Worm (Caenorhabditis elegans) whole organism, young adult: ENCODE results near the gene ugt-15.

ENCODE experiments used
- B0019.2 ChIP-seq: fragments of 200-800 bp; sonication (Bioruptor generic); conservative IDR thresholded peaks from 2 replicates; pipeline ENCODE4 v1.3.6; 2022; ENCODE audit warnings: missing genetic modification reagents, missing genetic modification characterization, missing compliant biosample characterization
- B0035.1 ChIP-seq: sonication (generic microtip); optimal IDR thresholded peaks from 2 replicates; lab custom pipeline; 2016; ENCODE audit warnings: missing genetic modification characterization, mild to moderate bottlenecking, missing compliant biosample characterization, missing genotype, missing genetic modification reagents
- F55B11.4 ChIP-seq: sonication (generic microtip); optimal IDR thresholded peaks from 2 replicates; lab custom pipeline; 2016; ENCODE audit warnings: missing compliant biosample characterization, missing genetic modification characterization, borderline replicate concordance; ENCODE audit not compliant: insufficient read depth
- K12H6.12 ChIP-seq: fragments of 200-800 bp; sonication (Bioruptor generic); optimal IDR thresholded peaks from 2 replicates; lab custom pipeline; 2018; ENCODE audit warnings: mild to moderate bottlenecking, missing genetic modification characterization, missing compliant biosample characterization
- T07F8.4 ChIP-seq: sonication (generic microtip); optimal IDR thresholded peaks from 2 replicates; lab custom pipeline; 2016; ENCODE audit warnings: mild to moderate bottlenecking, missing genetic modification characterization, moderate library complexity, missing compliant biosample characterization
- T26A5.8 ChIP-seq: sonication (generic microtip); optimal IDR thresholded peaks from 2 replicates; lab custom pipeline; 2016; ENCODE audit warnings: missing genetic modification characterization, missing compliant biosample characterization
- Y56A3A.18 ChIP-seq: fragments of 200-800 bp; sonication (Bioruptor generic); IDR thresholded peaks from 2 replicates; pipeline ENCODE4 v1.3.6; 2022; ENCODE audit warnings: missing genetic modification reagents, missing genetic modification characterization, missing compliant biosample characterization
- aptf-3 ChIP-seq: fragments of 200-800 bp; sonication (Bioruptor generic); IDR thresholded peaks from 2 replicates; pipeline ENCODE4 v1.3.6; 2022; ENCODE audit warnings: missing genetic modification characterization, missing compliant biosample characterization
- attf-5 ChIP-seq: fragments of 200-800 bp; sonication (Bioruptor generic); optimal IDR thresholded peaks from 2 replicates; lab custom pipeline; 2018; ENCODE audit warnings: mild to moderate bottlenecking, missing genetic modification characterization, missing compliant biosample characterization
- attf-6 ChIP-seq: fragments of 200-800 bp; sonication (Bioruptor generic); IDR thresholded peaks from 2 replicates; pipeline ENCODE4 v1.3.6; 2022; ENCODE audit warnings: missing genetic modification reagents, missing genetic modification characterization, missing compliant biosample characterization
- bed-1 ChIP-seq: fragments of 200-800 bp; sonication (Bioruptor generic); IDR thresholded peaks from 2 replicates; pipeline ENCODE4 v1.3.6; 2022; ENCODE audit warnings: missing genetic modification reagents, missing genetic modification characterization, missing compliant biosample characterization
- ceh-58 ChIP-seq: fragments of 200-800 bp; sonication (Bioruptor generic); IDR thresholded peaks from 2 replicates; pipeline ENCODE4 v1.3.6; 2022; ENCODE audit warnings: missing genetic modification characterization, missing compliant biosample characterization
- dox-1 ChIP-seq: fragments of 200-800 bp; sonication (Bioruptor generic); IDR thresholded peaks from 2 replicates; pipeline ENCODE4 v1.3.6; 2022; ENCODE audit warnings: missing genetic modification reagents, missing genetic modification characterization, missing compliant biosample characterization
- egl-44 ChIP-seq: fragments of 200-800 bp; sonication (Bioruptor generic); IDR thresholded peaks from 2 replicates; pipeline ENCODE4 v1.3.6; 2022; ENCODE audit warnings: missing genetic modification reagents, missing genetic modification characterization, missing compliant biosample characterization
- ets-4 ChIP-seq: fragments of 200-800 bp; sonication (Bioruptor generic); optimal IDR thresholded peaks from 2 replicates; lab custom pipeline; 2018; ENCODE audit warnings: mild to moderate bottlenecking, missing genetic modification characterization, missing compliant biosample characterization
- hlh-26 ChIP-seq: fragments of 200-800 bp; sonication (Bioruptor generic); conservative IDR thresholded peaks from 2 replicates; pipeline ENCODE4 v1.3.6; 2022; ENCODE audit warnings: missing genetic modification reagents, missing genetic modification characterization, missing compliant biosample characterization
- hmg-20 ChIP-seq: fragments of 200-800 bp; sonication (Bioruptor generic); IDR thresholded peaks from 2 replicates; pipeline ENCODE4 v1.3.6; 2022; ENCODE audit warnings: missing genetic modification reagents, missing genetic modification characterization, missing compliant biosample characterization
- hrde-1 ChIP-seq: sonication (generic microtip); optimal IDR thresholded peaks from 2 replicates; lab custom pipeline; 2016; ENCODE audit warnings: missing genetic modification characterization, mild to moderate bottlenecking, missing compliant biosample characterization, moderate library complexity, missing genotype, missing genetic modification reagents, borderline replicate concordance
- hsf-1 ChIP-seq: fragments of 200-800 bp; sonication (Bioruptor generic); IDR thresholded peaks from 2 replicates; pipeline ENCODE4 v1.3.6; 2022; ENCODE audit warnings: missing genetic modification reagents, missing genetic modification characterization, missing compliant biosample characterization
- lin-40 ChIP-seq: sonication (generic microtip); optimal IDR thresholded peaks from 2 replicates; lab custom pipeline; 2016; ENCODE audit warnings: missing genetic modification characterization, mild to moderate bottlenecking, missing compliant biosample characterization, missing genotype, missing genetic modification reagents
- lin-54 ChIP-seq: fragments of 200-800 bp; sonication (Bioruptor generic); optimal IDR thresholded peaks from 2 replicates; lab custom pipeline; 2018; ENCODE audit warnings: mild to moderate bottlenecking, missing genetic modification characterization, missing compliant biosample characterization
- lir-1 ChIP-seq: fragments of 200-800 bp; sonication (Bioruptor generic); conservative IDR thresholded peaks from 2 replicates; pipeline ENCODE4 v1.3.6; 2022; ENCODE audit warnings: missing genetic modification reagents, missing genetic modification characterization, missing compliant biosample characterization
- madf-10 ChIP-seq: sonication (generic microtip); optimal IDR thresholded peaks from 2 replicates; lab custom pipeline; 2016; ENCODE audit warnings: mild to moderate bottlenecking, missing genetic modification characterization, missing compliant biosample characterization
- madf-6 ChIP-seq: fragments of 200-800 bp; sonication (Bioruptor generic); IDR thresholded peaks from 2 replicates; pipeline ENCODE4 v1.3.6; 2022; ENCODE audit warnings: missing genetic modification reagents, missing genetic modification characterization, missing compliant biosample characterization
- madf-8 ChIP-seq: fragments of 200-800 bp; sonication (Bioruptor generic); conservative IDR thresholded peaks from 2 replicates; pipeline ENCODE4 v1.3.6; 2022; ENCODE audit warnings: missing genetic modification reagents, missing genetic modification characterization, missing compliant biosample characterization
- mxl-1 ChIP-seq: sonication (generic microtip); optimal IDR thresholded peaks from 2 replicates; lab custom pipeline; 2016; ENCODE audit warnings: missing genetic modification characterization, missing compliant biosample characterization
- nhr-179 ChIP-seq: sonication (generic microtip); optimal IDR thresholded peaks from 2 replicates; lab custom pipeline; 2016; ENCODE audit warnings: mild to moderate bottlenecking, missing genetic modification characterization, missing compliant biosample characterization
- nhr-80 ChIP-seq: sonication (generic microtip); optimal IDR thresholded peaks from 2 replicates; lab custom pipeline; 2016; ENCODE audit warnings: missing genetic modification characterization, missing compliant biosample characterization
- nhr-90 ChIP-seq: sonication (generic microtip); optimal IDR thresholded peaks from 2 replicates; lab custom pipeline; 2016; ENCODE audit warnings: missing genotype, mild to moderate bottlenecking, missing genetic modification characterization, missing compliant biosample characterization
- repo-1 ChIP-seq: sonication (generic microtip); optimal IDR thresholded peaks from 2 replicates; lab custom pipeline; 2017; ENCODE audit warnings: mild to moderate bottlenecking, missing genetic modification characterization, missing compliant biosample characterization
- rpc-1 ChIP-seq, 2 experiments: fragments of 150-350 bp in 1 of 2; sonication (generic microtip) in 1 of 2; optimal IDR thresholded peaks; 2 replicates each; lab custom pipeline; 2014 to 2018; ENCODE audit warnings: missing biosample characterization in 1 of 2, missing genetic modification characterization in 1 of 2, missing genetic modification reagents in 1 of 2, missing genotype in 1 of 2
- sdz-38 ChIP-seq: sonication (generic microtip); optimal IDR thresholded peaks from 2 replicates; lab custom pipeline; 2016; ENCODE audit warnings: missing genotype, missing genetic modification characterization, missing compliant biosample characterization
- snpc-1.3 ChIP-seq: sonication (generic microtip); optimal IDR thresholded peaks from 2 replicates; lab custom pipeline; 2017; ENCODE audit warnings: missing genetic modification characterization, mild to moderate bottlenecking, missing compliant biosample characterization, antibody characterized with exemption, moderate library complexity, missing genotype, missing genetic modification reagents; ENCODE audit not compliant: insufficient read depth
- sptf-2 ChIP-seq: fragments of 200-800 bp; sonication (Bioruptor generic); optimal IDR thresholded peaks from 2 replicates; lab custom pipeline; 2018; ENCODE audit warnings: mild to moderate bottlenecking, missing genetic modification characterization, missing compliant biosample characterization
- tbp1 ChIP-seq: fragments of 200-800 bp; sonication (Bioruptor generic); optimal IDR thresholded peaks from 2 replicates; lab custom pipeline; 2018; ENCODE audit warnings: mild to moderate bottlenecking, missing genetic modification characterization, missing compliant biosample characterization
- zfh-2 ChIP-seq: fragments of 200-800 bp; sonication (Bioruptor generic); conservative IDR thresholded peaks from 2 replicates; pipeline ENCODE4 v1.3.6; 2022; ENCODE audit warnings: missing genetic modification reagents, missing genetic modification characterization, missing compliant biosample characterization

Gene ugt-15

ce11 chrV:12787026-12787425 is 40.3 kb upstream of the ugt-15 start, which contains the start of gene fkb-4:
TSS of gene fkb-4 (minus strand) at chrV:12787126.
- no peak for TF ChIP-seq Y56A3A.18 (GFP tag; lab: Robert Waterston, UW)
- TF ChIP-seq madf-10 (tag; lab: Kevin White, UChicago) = no peak
- no peak for TF ChIP-seq lin-40 (tag; lab: Kevin White, UChicago)
- TF ChIP-seq bed-1 (GFP tag; lab: Robert Waterston, UW) = no peak
- TF ChIP-seq sptf-2 (GFP tag; lab: Kevin White, UChicago) = no peak
- TF ChIP-seq hmg-20 (GFP tag; lab: Robert Waterston, UW) = no peak
- no peak for TF ChIP-seq lir-1
- TF ChIP-seq rpc-1 (optimal IDR thresholded peaks at IDR 0.05; lab: Kevin White, UChicago) = no peak
- TF ChIP-seq rpc-1 (tag; optimal IDR thresholded peaks at IDR 0.05; lab: Kevin White, UChicago) = no peak
- TF ChIP-seq lin-54 (GFP tag; lab: Kevin White, UChicago) = no peak
- no peak for TF ChIP-seq attf-6 (GFP tag; lab: Robert Waterston, UW)
- TF ChIP-seq T26A5.8 (tag; lab: Kevin White, UChicago) = no peak
- no peak for TF ChIP-seq repo-1 (tag; lab: Kevin White, UChicago)
- TF ChIP-seq ets-4 (GFP tag; lab: Kevin White, UChicago) = no peak
- TF ChIP-seq hsf-1 = no peak
- no peak for TF ChIP-seq hlh-26
- TF ChIP-seq T07F8.4 (tag; lab: Kevin White, UChicago) = no peak
- TF ChIP-seq nhr-80 (tag; lab: Kevin White, UChicago) = no peak

ce11 chrV:12788451-12788850 is 38.9 kb upstream of the ugt-15 start, which contains the start of gene srbc-44:
TSS of gene srbc-44 (minus strand) at chrV:12788551.
- TF ChIP-seq nhr-179 (tag; lab: Kevin White, UChicago) = no peak
- no peak for TF ChIP-seq mxl-1 (tag; lab: Kevin White, UChicago)
- no peak for TF ChIP-seq aptf-3
- no peak for TF ChIP-seq attf-5
- TF ChIP-seq nhr-90 (tag; lab: Kevin White, UChicago) = no peak
- no peak for TF ChIP-seq egl-44 (GFP tag; lab: Robert Waterston, UW)
- TF ChIP-seq dox-1 (GFP tag; lab: Robert Waterston, UW) = no peak
- TF ChIP-seq snpc-1.3 (tag; lab: Kevin White, UChicago) = no peak

DNA sequence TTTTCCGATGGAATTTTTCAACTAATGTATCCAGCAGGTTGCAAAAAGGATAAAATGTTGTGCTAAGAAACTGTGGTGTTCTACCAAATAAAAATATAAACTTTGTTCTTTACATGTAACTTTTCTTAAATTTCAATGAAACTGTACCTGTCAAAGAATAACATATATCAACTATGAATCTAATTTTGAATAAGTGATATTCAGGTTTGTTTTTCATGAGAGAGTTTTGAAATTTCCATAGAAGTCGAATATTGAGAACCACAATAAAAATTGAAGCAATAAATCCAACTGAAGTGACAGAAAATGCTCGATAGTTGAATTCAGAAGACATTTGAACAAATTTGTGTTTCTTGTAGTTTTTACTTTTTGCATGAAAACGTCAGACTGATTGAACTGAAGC is 37.1 kb upstream of the ugt-15 start, which contains the start of gene srbc-43:
TSS of gene srbc-43 (minus strand) at position 331 of the 400 bp plus-strand sequence.
- TF ChIP-seq T07F8.4 (tag; lab: Kevin White, UChicago) = no peak
- no peak for TF ChIP-seq nhr-179 (tag; lab: Kevin White, UChicago)
- no peak for TF ChIP-seq sdz-38 (tag; lab: Kevin White, UChicago)
- TF ChIP-seq B0019.2 (GFP tag; lab: Robert Waterston, UW) = no peak
- no peak for TF ChIP-seq B0035.1
- no peak for TF ChIP-seq ceh-58 (GFP tag; lab: Robert Waterston, UW)
- no peak for TF ChIP-seq tbp1
- TF ChIP-seq zfh-2 (GFP tag; lab: Robert Waterston, UW) = no peak
- no peak for TF ChIP-seq F55B11.4 (tag; lab: Kevin White, UChicago)
- TF ChIP-seq K12H6.12 (tag; lab: Kevin White, UChicago) = no peak
- no peak for TF ChIP-seq hrde-1
- no peak for TF ChIP-seq repo-1 (tag; lab: Kevin White, UChicago)
- no peak for TF ChIP-seq madf-8
- no peak for TF ChIP-seq madf-6 (GFP tag; lab: Robert Waterston, UW)
